Fruit fly (Drosophila melanogaster) ovary, adult (tissue): Measurements from ENCODE around the gene Gclc.
A peak's percentile ranks its signal among the peaks of the same experiment; 100 is the strongest.

Source experiments
- CG17801 ChIP-seq: fragments of 200-800 bp; optimal IDR thresholded peaks from 2 replicates; lab custom pipeline; 2019; ENCODE audit warnings: missing biosample characterization, mild to moderate bottlenecking, missing genetic modification characterization, moderate library complexity; ENCODE audit not compliant: partially characterized antibody

The Gclc gene

dm6 chrX:8115717-8116311, at the start of gene Gclc:
Gclc (minus strand) TSS chrX:8116147.
- TF ChIP-seq CG17801, result no peak

- TF ChIP-seq CG17801, result no peak
Measured at dm6 chrX:8165608-8166007, 49.7 kb upstream of the Gclc start, which contains the start of gene Or7a. Or7a (minus strand) TSS chrX:8165708.

DNA sequence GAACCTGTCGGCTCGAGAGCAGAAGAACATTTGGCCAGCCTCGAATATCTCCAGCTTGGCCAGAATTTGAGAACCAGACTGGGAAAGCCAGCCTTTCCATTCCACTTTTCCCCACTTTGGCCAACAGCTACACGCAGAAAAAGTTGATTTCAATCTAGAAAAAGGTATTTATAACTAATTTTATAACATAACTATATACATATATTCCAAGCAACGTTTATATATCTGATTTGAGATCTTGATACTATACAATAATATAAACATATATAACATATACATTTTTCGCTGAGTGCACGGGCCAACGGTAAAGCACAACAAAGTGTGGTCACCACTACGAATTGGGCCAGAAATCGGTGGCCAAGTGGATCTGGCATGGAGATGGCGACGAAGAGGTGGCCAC, 47.5 kb upstream of the Gclc start:
- TF ChIP-seq CG17801, result no peak

DNA sequence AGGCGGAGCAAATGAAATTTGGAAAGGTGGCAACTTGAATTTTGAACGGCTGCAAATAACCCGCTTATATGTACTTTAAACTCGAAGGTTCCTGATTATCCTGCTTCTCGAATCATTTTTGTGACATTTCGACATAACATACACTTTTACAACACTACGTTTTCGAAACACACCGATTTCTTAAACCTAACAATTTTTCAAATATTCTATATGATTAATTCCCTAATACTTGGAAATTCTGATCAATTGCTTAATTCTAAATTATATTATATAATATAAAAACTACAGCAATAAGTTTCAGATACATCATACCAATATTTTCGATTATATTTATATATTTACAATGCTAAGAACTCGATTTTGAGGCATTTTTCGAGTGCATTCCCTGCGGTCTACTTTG, 46.7 kb upstream of the Gclc start, which contains the start of gene CG10761:
Gene CG10761 (minus strand): TSS at position 101 of the 400 bp plus-strand sequence.
- no peak for TF ChIP-seq CG17801

dm6 chrX:8159754-8160153, 43.8 kb upstream of the Gclc start, which contains the start of gene CG15337:
CG15337 (plus strand) TSS chrX:8160054.
- TF ChIP-seq CG17801, result no peak

- TF ChIP-seq CG17801, result no peak
Measured at dm6 chrX:8158942-8159472, 43.1 kb upstream of the Gclc start.

- TF ChIP-seq CG17801, result peak; percentile 72
Measured at dm6 chrX:8157294-8157693, 41.3 kb upstream of the Gclc start, which contains the start of the genes Traf6 and GIIIspla2. Traf6 (minus strand) TSS chrX:8157386. GIIIspla2 (plus strand) TSS chrX:8157628.

DNA sequence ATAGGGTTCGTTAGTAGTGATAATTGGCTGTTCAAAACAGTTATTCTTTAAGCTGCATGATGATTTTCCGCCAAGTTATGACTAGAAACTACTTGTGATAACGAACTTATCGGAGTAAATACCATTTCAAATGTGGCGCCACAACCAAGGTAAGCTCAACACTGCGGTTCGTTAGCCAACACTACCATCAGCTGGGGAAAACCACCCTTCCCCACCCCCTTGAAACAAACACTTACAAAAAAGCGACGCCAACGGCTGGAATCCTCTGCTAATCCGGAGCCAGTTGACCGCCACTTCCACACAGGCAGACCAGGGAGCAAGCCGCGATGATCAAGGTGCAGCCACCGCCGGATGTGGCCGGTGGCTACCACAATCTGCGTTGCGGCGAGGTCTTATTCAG, 36.8 kb upstream of the Gclc start, which contains the start of gene CG18262:
Gene CG18262 (plus strand): TSS at position 231 of the 400 bp plus-strand sequence.
- TF ChIP-seq CG17801, result no peak

dm6 chrX:8152077-8152476, 36.1 kb upstream of the Gclc start, which contains the start of gene Gbeta5:
Gbeta5 (minus strand) TSS chrX:8152275.
- TF ChIP-seq CG17801, result no peak

- TF ChIP-seq CG17801, result no peak
Measured at dm6 chrX:8148556-8148955, 32.6 kb upstream of the Gclc start, which contains the start of gene CG10959. CG10959 (plus strand) TSS chrX:8148783.

dm6 chrX:8147649-8148048, 31.7 kb upstream of the Gclc start, which contains the start of gene CG15336:
CG15336 (plus strand) TSS chrX:8147949.
- no peak for TF ChIP-seq CG17801

- TF ChIP-seq CG17801, result peak; percentile 75
Measured at dm6 chrX:8145501-8146157, 29.7 kb upstream of the Gclc start, which contains the start of the genes alpha-PheRS and CG2129. alpha-PheRS (minus strand) TSS chrX:8145602. CG2129 (plus strand) TSS chrX:8145839.

DNA sequence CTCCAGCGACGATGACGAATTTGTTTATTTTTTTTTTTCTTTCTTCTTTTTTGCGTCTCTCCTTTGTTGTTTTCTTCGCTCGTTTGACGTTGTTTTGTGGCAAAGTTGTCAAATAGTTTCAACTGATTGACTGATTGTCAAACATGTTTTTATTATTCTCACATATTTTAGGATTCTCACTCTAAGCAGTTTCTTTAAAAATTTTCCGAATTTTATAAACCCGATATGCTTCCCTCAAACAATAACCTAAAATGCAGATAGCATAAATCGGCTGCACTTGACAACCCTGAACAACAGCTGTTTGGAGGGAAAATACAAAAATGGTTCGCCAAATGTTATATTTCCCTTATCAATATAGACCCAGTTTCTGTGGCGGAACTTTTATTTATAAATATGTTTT, 27.6 kb upstream of the Gclc start, which contains the start of gene CG17982:
Gene CG17982 (minus strand): TSS at position 299 of the 400 bp plus-strand sequence.
- TF ChIP-seq CG17801, result peak; percentile 97

DNA sequence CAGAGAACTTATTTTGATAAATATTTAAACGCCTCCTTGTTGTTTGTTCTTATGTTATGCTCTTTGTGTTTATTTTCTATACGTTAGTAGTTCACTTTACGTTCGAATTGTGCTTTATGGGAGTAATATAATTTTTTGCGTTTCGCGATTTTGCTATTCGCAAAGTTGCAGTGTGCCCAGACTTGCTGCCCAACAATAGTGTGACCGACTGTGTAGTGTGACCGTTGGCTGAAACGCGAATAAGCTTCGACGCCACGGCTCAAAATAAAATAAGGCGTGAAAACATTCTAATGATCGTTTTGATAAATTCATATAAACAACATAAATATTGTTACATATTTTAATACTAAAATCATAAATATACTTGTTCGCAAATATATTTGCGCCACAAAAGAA, 26.1 kb upstream of the Gclc start, which contains the start of gene Smox:
Gene Smox (minus strand): TSS at position 213 of the 396 bp plus-strand sequence.
- no peak for TF ChIP-seq CG17801

dm6 chrX:8141353-8142066, 25.6 kb upstream of the Gclc start:
- TF ChIP-seq CG17801, result no peak

DNA sequence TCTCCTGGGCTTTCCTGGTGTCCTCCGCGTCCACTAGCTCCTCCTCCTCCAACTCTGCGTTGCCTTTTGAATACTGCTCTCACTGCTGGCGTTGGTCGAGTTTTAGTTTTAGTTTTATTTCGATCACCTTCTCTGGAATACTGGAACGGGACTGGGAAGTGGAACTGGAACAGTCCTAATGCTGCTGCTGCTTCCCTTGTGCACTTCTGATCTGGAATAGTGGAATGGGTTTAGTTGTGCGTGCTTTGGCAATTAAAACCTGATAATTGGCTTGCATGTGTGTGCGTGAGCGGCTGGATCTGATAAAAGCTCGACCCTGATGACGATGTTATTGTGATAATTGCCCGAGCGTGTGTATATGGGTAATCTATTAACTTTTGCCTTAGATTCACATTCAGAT, 24.8 kb upstream of the Gclc start:
- TF ChIP-seq CG17801, result no peak
